Fruit fly (Drosophila melanogaster) whole organism, wandering third instar larva: Measurements from ENCODE around the gene heca.

Experiments
- Abd-B ChIP-seq: fragments of >200 bp; optimal IDR thresholded peaks from 2 replicates; lab custom pipeline; 2017; ENCODE audit warnings: missing biosample characterization, missing genetic modification characterization
- CG9705 ChIP-seq: fragments of 200-800 bp; sonication (Bioruptor generic); optimal IDR thresholded peaks from 2 replicates; lab custom pipeline; 2018; ENCODE audit warnings: missing biosample characterization, mild to moderate bottlenecking, missing genetic modification characterization
- CrebA ChIP-seq: fragments of 200-800 bp; sonication (Bioruptor generic); optimal IDR thresholded peaks from 2 replicates; lab custom pipeline; 2016; ENCODE audit warnings: missing biosample characterization, mild to moderate bottlenecking, missing genetic modification characterization, borderline replicate concordance
- Dfd ChIP-seq: fragments of >200 bp; optimal IDR thresholded peaks from 2 replicates; lab custom pipeline; 2017; ENCODE audit warnings: missing biosample characterization, missing genetic modification characterization
- GATAd ChIP-seq: sonication (Bioruptor generic); optimal IDR thresholded peaks from 2 replicates; lab custom pipeline; 2016; ENCODE audit warnings: missing biosample characterization, missing genetic modification characterization
- HLH106 ChIP-seq: fragments of 200-800 bp; optimal IDR thresholded peaks from 3 replicates; lab custom pipeline; 2019; ENCODE audit warnings: missing biosample characterization, mild to moderate bottlenecking, missing genetic modification characterization, moderate library complexity
- Hnf4 ChIP-seq: fragments of 200-800 bp; sonication (Bioruptor generic); optimal IDR thresholded peaks from 2 replicates; lab custom pipeline; 2016; ENCODE audit warnings: missing biosample characterization, mild to moderate bottlenecking, missing genetic modification characterization
- Hr78 ChIP-seq: fragments of >200 bp; optimal IDR thresholded peaks from 2 replicates; lab custom pipeline; 2017; ENCODE audit warnings: missing biosample characterization, missing genetic modification characterization
- Jra ChIP-seq: sonication (Bioruptor generic); optimal IDR thresholded peaks from 2 replicates; lab custom pipeline; 2016; ENCODE audit warnings: missing biosample characterization, missing genetic modification characterization
- Mio ChIP-seq: sonication (Bioruptor generic); optimal IDR thresholded peaks from 2 replicates; lab custom pipeline; 2016; ENCODE audit warnings: missing biosample characterization, missing genetic modification characterization
- OdsH ChIP-seq: fragments of 200-800 bp; sonication (Bioruptor generic); optimal IDR thresholded peaks from 2 replicates; lab custom pipeline; 2016; ENCODE audit warnings: missing biosample characterization, mild to moderate bottlenecking, missing genetic modification characterization
- Rel ChIP-seq, 2 experiments: fragments of 200-800 bp; sonication (Bioruptor generic) in 1 of 2; optimal IDR thresholded peaks; 2 replicates in 1 of 2; 3 replicates in 1 of 2; lab custom pipeline; 2016 to 2019; ENCODE audit warnings: mild to moderate bottlenecking in 2 of 2, missing biosample characterization in 2 of 2, missing genetic modification characterization in 2 of 2, moderate library complexity in 1 of 2
- Sp1 ChIP-seq: fragments of 200-800 bp; sonication (Bioruptor generic); optimal IDR thresholded peaks from 3 replicates; lab custom pipeline; 2019; ENCODE audit warnings: missing biosample characterization, mild to moderate bottlenecking, missing genetic modification characterization, moderate library complexity
- Vsx2 ChIP-seq: fragments of 200-300, 225-300 bp; sonication (Bioruptor generic); optimal IDR thresholded peaks from 2 replicates; lab custom pipeline; 2018; ENCODE audit warnings: missing biosample characterization, missing genetic modification characterization; ENCODE audit not compliant: partially characterized antibody
- dl ChIP-seq, 2 experiments: fragments of 175-275, 200-275 bp in 1 of 2; fragments of 200-275 bp in 1 of 2; sonication (Bioruptor generic); optimal IDR thresholded peaks; lab custom pipeline; 2018; ENCODE audit warnings: mild to moderate bottlenecking in 2 of 2, missing biosample characterization in 2 of 2, missing genetic modification characterization in 2 of 2, moderate library complexity in 2 of 2; ENCODE audit not compliant: partially characterized antibody in 2 of 2, insufficient read depth in 1 of 2
- dmrt93B ChIP-seq: fragments of 200-800 bp; sonication (Bioruptor generic); optimal IDR thresholded peaks from 2 replicates; lab custom pipeline; 2018; ENCODE audit warnings: missing biosample characterization, mild to moderate bottlenecking, missing genetic modification characterization
- dsf ChIP-seq: sonication (Bioruptor generic); optimal IDR thresholded peaks from 2 replicates; lab custom pipeline; 2016; ENCODE audit warnings: missing biosample characterization, missing genetic modification characterization, borderline replicate concordance
- ey ChIP-seq: fragments of 200-800 bp; sonication (Bioruptor generic); optimal IDR thresholded peaks from 2 replicates; lab custom pipeline; 2016; ENCODE audit warnings: missing biosample characterization, missing genetic modification characterization
- foxo ChIP-seq, 2 experiments: fragments of 200-800 bp; sonication (Bioruptor generic); optimal IDR thresholded peaks; 2 replicates in 1 of 2; 3 replicates in 1 of 2; lab custom pipeline; 2016 to 2017; ENCODE audit warnings: missing biosample characterization in 2 of 2, missing genetic modification characterization in 2 of 2
- h ChIP-seq: fragments of 200-800 bp; sonication (Bioruptor generic); optimal IDR thresholded peaks from 3 replicates; lab custom pipeline; 2016; ENCODE audit warnings: missing biosample characterization, mild to moderate bottlenecking, missing genetic modification characterization
- lola ChIP-seq: fragments of >200 bp; optimal IDR thresholded peaks from 2 replicates; lab custom pipeline; 2017; ENCODE audit warnings: missing biosample characterization, missing genetic modification characterization
- pan ChIP-seq: fragments of >200 bp; optimal IDR thresholded peaks from 2 replicates; lab custom pipeline; 2017
- psq ChIP-seq: fragments of 200-800 bp; sonication (Bioruptor generic); optimal IDR thresholded peaks from 3 replicates; lab custom pipeline; 2017; ENCODE audit warnings: missing biosample characterization, mild to moderate bottlenecking, missing genetic modification characterization, moderate library complexity
- rgr ChIP-seq: fragments of 200-800 bp; sonication (Bioruptor generic); optimal IDR thresholded peaks from 3 replicates; lab custom pipeline; 2016; ENCODE audit warnings: missing biosample characterization, mild to moderate bottlenecking, missing genetic modification characterization
- sage ChIP-seq: fragments of 200-800 bp; sonication (Bioruptor generic); optimal IDR thresholded peaks from 2 replicates; lab custom pipeline; 2016; ENCODE audit warnings: missing biosample characterization, mild to moderate bottlenecking, missing genetic modification characterization
- sv ChIP-seq: fragments of 200-800 bp; sonication (Bioruptor generic); optimal IDR thresholded peaks from 3 replicates; lab custom pipeline; 2016; ENCODE audit warnings: missing biosample characterization, missing genetic modification characterization
- tai ChIP-seq: sonication (Bioruptor generic); optimal IDR thresholded peaks from 2 replicates; lab custom pipeline; 2016; ENCODE audit warnings: missing biosample characterization, missing genetic modification characterization
- usp ChIP-seq: fragments of >200 bp; optimal IDR thresholded peaks from 2 replicates; lab custom pipeline; 2017; ENCODE audit warnings: missing biosample characterization, missing genetic modification characterization

heca gene

dm6 chr3R:30307881-30308482 lies 30.2 kb downstream of the heca start:
- TF ChIP-seq Sp1 (GFP tag; lab: Kevin White, UChicago) (peak; percentile 26), lola (GFP tag; lab: Kevin White, UChicago) (no peak), GATAd (GFP tag; lab: Kevin White, UChicago) (no peak), Hr78 (GFP tag; lab: Kevin White, UChicago) (no peak), psq (peak; percentile 1), h (GFP tag; lab: Kevin White, UChicago) (peak; percentile 25), Dfd (GFP tag; lab: Kevin White, UChicago) (no peak), dl (GFP tag; optimal IDR thresholded peaks at IDR 0.05; lab: Kevin White, UChicago; ENCODE audit: insufficient read depth in 1 of 2, partially characterized antibody in 2 of 2) (no peak), sv (GFP tag; lab: Kevin White, UChicago) (no peak)

dm6 chr3R:30312545-30312944 lies 34.8 kb downstream of the heca start:
- TF ChIP-seq sage (GFP tag; lab: Kevin White, UChicago): no peak
- no peak for TF ChIP-seq lola (GFP tag; lab: Kevin White, UChicago)
- no peak for TF ChIP-seq dmrt93B
- no peak for TF ChIP-seq dsf
- TF ChIP-seq foxo (GFP tag; optimal IDR thresholded peaks at IDR 0.05; lab: Kevin White, UChicago): peak in 1 of 2 experiments; percentile 21
- TF ChIP-seq OdsH (GFP tag; lab: Kevin White, UChicago): no peak
- no peak for TF ChIP-seq Hr78 (GFP tag; lab: Kevin White, UChicago)
- TF ChIP-seq dl (GFP tag; optimal IDR thresholded peaks at IDR 0.05; lab: Kevin White, UChicago; ENCODE audit: insufficient read depth in 1 of 2, partially characterized antibody in 2 of 2): no peak
- no peak for TF ChIP-seq pan
- no peak for TF ChIP-seq CG9705
- TF ChIP-seq HLH106: no peak
- TF ChIP-seq usp: no peak
- no peak for TF ChIP-seq CrebA (GFP tag; lab: Kevin White, UChicago)
- TF ChIP-seq GATAd (GFP tag; lab: Kevin White, UChicago): no peak
- peak; percentile 27 for TF ChIP-seq h (GFP tag; lab: Kevin White, UChicago)

dm6 chr3R:30314361-30314760 lies 36.6 kb downstream of the heca start:
- TF ChIP-seq CG9705: no peak
- TF ChIP-seq OdsH (GFP tag; lab: Kevin White, UChicago): no peak
- TF ChIP-seq Sp1 (GFP tag; lab: Kevin White, UChicago): peak; percentile 11
- no peak for TF ChIP-seq tai (GFP tag; lab: Kevin White, UChicago)
- TF ChIP-seq CrebA (GFP tag; lab: Kevin White, UChicago): peak; percentile 28
- TF ChIP-seq Rel (GFP tag; optimal IDR thresholded peaks at IDR 0.05; lab: Kevin White, UChicago): no peak
- TF ChIP-seq Rel (tag; optimal IDR thresholded peaks at IDR 0.05; lab: Kevin White, UChicago): peak; percentile 54

- TF ChIP-seq Abd-B (GFP tag; lab: Kevin White, UChicago) (no peak), Hr78 (GFP tag; lab: Kevin White, UChicago) (no peak), Mio (GFP tag; lab: Kevin White, UChicago) (no peak), sage (GFP tag; lab: Kevin White, UChicago) (no peak), Sp1 (GFP tag; lab: Kevin White, UChicago) (no peak), tai (GFP tag; lab: Kevin White, UChicago) (no peak), dsf (no peak), Rel (GFP tag; optimal IDR thresholded peaks at IDR 0.05; lab: Kevin White, UChicago) (no peak), Rel (tag; optimal IDR thresholded peaks at IDR 0.05; lab: Kevin White, UChicago) (no peak), psq (no peak), ey (GFP tag; lab: Kevin White, UChicago) (no peak), CG9705 (no peak)
Measured at dm6 chr3R:30325442-30326058, 47.8 kb downstream of the heca start.

dm6 chr3R:30326634-30327033 lies 48.9 kb downstream of the heca start:
- no peak for TF ChIP-seq tai (GFP tag; lab: Kevin White, UChicago)
- no peak for TF ChIP-seq Dfd (GFP tag; lab: Kevin White, UChicago)
- no peak for TF ChIP-seq psq
- TF ChIP-seq lola (GFP tag; lab: Kevin White, UChicago): no peak
- TF ChIP-seq Rel (GFP tag; optimal IDR thresholded peaks at IDR 0.05; lab: Kevin White, UChicago): no peak
- no peak for TF ChIP-seq Rel (tag; optimal IDR thresholded peaks at IDR 0.05; lab: Kevin White, UChicago)
- no peak for TF ChIP-seq OdsH (GFP tag; lab: Kevin White, UChicago)
- no peak for TF ChIP-seq Abd-B (GFP tag; lab: Kevin White, UChicago)
- no peak for TF ChIP-seq HLH106
- no peak for TF ChIP-seq Sp1 (GFP tag; lab: Kevin White, UChicago)
- TF ChIP-seq rgr (GFP tag; lab: Kevin White, UChicago): no peak
- TF ChIP-seq Hnf4 (GFP tag; lab: Kevin White, UChicago): no peak
- TF ChIP-seq Jra: no peak
- no peak for TF ChIP-seq Vsx2 (GFP tag; lab: Kevin White, UChicago)
- TF ChIP-seq h (GFP tag; lab: Kevin White, UChicago): no peak
